Worm (Caenorhabditis elegans) whole organism, L2 larva: ENCODE results near the gene laat-1.

Experiments
- R02D3.7 ChIP-seq: fragments of 150-350 bp; optimal IDR thresholded peaks from 2 replicates; lab custom pipeline; 2014; ENCODE audit warnings: missing biosample characterization, missing genetic modification characterization
- ama-1 ChIP-seq: fragments of 150-350 bp; optimal IDR thresholded peaks from 2 replicates; lab custom pipeline; 2018; ENCODE audit warnings: inconsistent platforms
- ceh-82 ChIP-seq: fragments of 150-350 bp; optimal IDR thresholded peaks from 2 replicates; lab custom pipeline; 2014; ENCODE audit warnings: missing biosample characterization, missing genetic modification characterization
- crh-2 ChIP-seq: sonication (generic microtip); optimal IDR thresholded peaks from 2 replicates; lab custom pipeline; 2017; ENCODE audit warnings: missing biosample characterization, missing genetic modification characterization
- elt-3 ChIP-seq: sonication (generic microtip); optimal IDR thresholded peaks from 2 replicates; lab custom pipeline; 2017; ENCODE audit warnings: missing biosample characterization, missing genetic modification characterization
- fos-1 ChIP-seq: fragments of 150-350 bp; optimal IDR thresholded peaks from 2 replicates; lab custom pipeline; 2014; ENCODE audit warnings: missing biosample characterization, missing genetic modification characterization
- lin-39 ChIP-seq: fragments of 150-350 bp; optimal IDR thresholded peaks from 2 replicates; lab custom pipeline; 2014; ENCODE audit warnings: missing biosample characterization, missing genetic modification reagents, missing genetic modification characterization
- mab-5 ChIP-seq: fragments of 150-350 bp; optimal IDR thresholded peaks from 2 replicates; lab custom pipeline; 2014; ENCODE audit warnings: missing biosample characterization, missing genetic modification characterization
- nhr-11 ChIP-seq: fragments of 150-350 bp; optimal IDR thresholded peaks from 2 replicates; lab custom pipeline; 2014; ENCODE audit warnings: missing biosample characterization, missing genetic modification characterization
- nhr-23 ChIP-seq: fragments of 150-350 bp; optimal IDR thresholded peaks from 2 replicates; lab custom pipeline; 2014; ENCODE audit warnings: missing biosample characterization, missing genetic modification reagents, missing genetic modification characterization
- skn-1 ChIP-seq: sonication (generic microtip); optimal IDR thresholded peaks from 2 replicates; lab custom pipeline; 2017; ENCODE audit warnings: missing biosample characterization, missing genetic modification characterization
- snpc-4 ChIP-seq: fragments of 150-350 bp; optimal IDR thresholded peaks from 2 replicates; lab custom pipeline; 2014; ENCODE audit warnings: missing biosample characterization, missing genetic modification characterization
- ztf-11 ChIP-seq: sonication (generic microtip); optimal IDR thresholded peaks from 2 replicates; lab custom pipeline; 2017; ENCODE audit warnings: missing biosample characterization, missing genetic modification characterization

ce11 chrII:188967-189366 is 48.7 kb downstream of the laat-1 start, which contains the start of gene T01D1.5:
- TF ChIP-seq ceh-82 (tag; lab: Kevin White, UChicago) (no peak), elt-3 (tag; lab: Kevin White, UChicago) (no peak), lin-39 (tag; lab: Kevin White, UChicago) (no peak), snpc-4 (tag; lab: Kevin White, UChicago) (no peak), nhr-23 (tag; lab: Kevin White, UChicago) (no peak), ztf-11 (tag; lab: Kevin White, UChicago) (no peak), crh-2 (no peak), skn-1 (tag; lab: Kevin White, UChicago) (no peak), R02D3.7 (tag; lab: Kevin White, UChicago) (no peak), nhr-11 (no peak), fos-1 (tag; lab: Kevin White, UChicago) (no peak), mab-5 (no peak), ama-1 (lab: Kevin White, UChicago) (no peak)
